Fruit fly (Drosophila melanogaster): ENCODE data around the gene Xe7.

Gene Xe7

DNA sequence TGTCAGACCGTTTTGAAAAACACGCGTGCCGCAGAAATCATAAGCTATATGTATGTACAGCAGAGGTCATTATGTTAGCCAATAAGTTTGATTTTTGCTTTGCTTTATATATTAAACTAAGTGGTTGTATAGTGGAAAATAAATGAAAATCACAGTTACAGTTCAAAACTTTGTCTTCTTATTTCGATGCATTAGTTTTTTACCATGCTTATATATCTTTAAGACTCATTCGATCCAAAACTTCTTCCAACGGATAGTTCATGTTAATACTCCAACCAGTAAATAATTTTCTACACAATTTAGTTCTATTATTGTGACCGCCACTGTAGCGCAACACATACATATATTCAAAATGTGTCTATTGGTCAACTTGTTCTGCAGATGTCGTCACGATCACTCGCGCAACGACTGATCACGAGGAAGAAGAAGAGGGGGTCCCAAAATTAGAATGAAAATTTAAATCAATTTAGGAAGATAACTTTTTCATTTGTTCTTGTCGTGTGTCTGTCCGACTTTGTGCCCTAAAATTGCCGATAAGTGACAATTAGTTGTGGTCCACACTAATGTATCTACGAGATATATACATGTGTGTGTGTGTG, 36.4 kb upstream of the Xe7 start (continued):
- no peak for TF ChIP-seq CG3032 (tag; optimal IDR thresholded peaks at IDR 0.05)
- TF ChIP-seq svp (GFP tag) = peak; percentile 60
- peak; percentile 44 for TF ChIP-seq CG3919 (GFP tag; optimal IDR thresholded peaks at IDR 0.05)
- no peak for TF ChIP-seq Hr38 (GFP tag; optimal IDR thresholded peaks at IDR 0.05)
- TF ChIP-seq eg (GFP tag; IDR thresholded peaks at IDR 0.05) = peak; percentile 72; the same call in 2 of the 3 replicates
- TF ChIP-seq Lpt (GFP tag; optimal IDR thresholded peaks at IDR 0.05) = peak; percentile 6
- no peak for TF ChIP-seq ss (GFP tag; optimal IDR thresholded peaks at IDR 0.05)
- no peak for TF ChIP-seq Sox102F (GFP tag; optimal IDR thresholded peaks at IDR 0.05)
- no peak for TF ChIP-seq CG6854 (GFP tag; optimal IDR thresholded peaks at IDR 0.05)
- TF ChIP-seq achi (GFP tag; optimal IDR thresholded peaks at IDR 0.05) = peak; percentile 28
- no peak for TF ChIP-seq Sox15 (GFP tag; optimal IDR thresholded peaks at IDR 0.05)
- no peak for TF ChIP-seq CG7368 (GFP tag; optimal IDR thresholded peaks at IDR 0.05)
- TF ChIP-seq dsx (GFP tag; optimal IDR thresholded peaks at IDR 0.05; ENCODE audit: poor library complexity, severe bottlenecking) = no peak
- TF ChIP-seq Sox14 (GFP tag; optimal IDR thresholded peaks at IDR 0.05) = peak; percentile 37
- TF ChIP-seq Hr4 (GFP tag; optimal IDR thresholded peaks at IDR 0.05) = peak; percentile 72
- peak; percentile 16 for TF ChIP-seq CG31627 (GFP tag; optimal IDR thresholded peaks at IDR 0.05)
- peak; percentile 80 for TF ChIP-seq CG32006 (GFP tag; optimal IDR thresholded peaks at IDR 0.05)
- peak; percentile 18 for TF ChIP-seq CG8632 (GFP tag; optimal IDR thresholded peaks at IDR 0.05)
- peak; percentile 65 for TF ChIP-seq OdsH (GFP tag; optimal IDR thresholded peaks at IDR 0.05)
- no peak for TF ChIP-seq topi (GFP tag; optimal IDR thresholded peaks at IDR 0.05)

DNA sequence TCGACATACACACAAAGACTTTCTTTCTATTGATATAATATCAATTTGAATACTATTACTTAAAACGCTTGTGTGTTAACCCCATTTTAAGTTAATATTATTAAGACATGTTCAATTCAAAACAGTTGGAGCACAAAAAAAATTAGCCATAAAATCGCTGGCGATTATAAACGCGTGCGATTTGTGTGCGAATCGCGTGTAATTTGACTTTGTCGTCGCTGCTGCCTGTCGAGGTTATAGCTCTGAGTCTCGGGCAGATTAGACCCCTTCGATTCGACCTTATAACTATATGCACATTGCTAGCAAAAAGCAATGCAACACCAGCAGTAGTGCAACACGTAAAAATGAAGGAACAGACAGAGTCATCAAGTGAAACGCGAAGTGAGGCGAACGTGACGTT, 35.8 kb upstream of the Xe7 start:
- TF ChIP-seq CG3919 (GFP tag; optimal IDR thresholded peaks at IDR 0.05) = no peak
- no peak for TF ChIP-seq CG6276 (GFP tag; optimal IDR thresholded peaks at IDR 0.05)
- TF ChIP-seq dac (GFP tag; optimal IDR thresholded peaks at IDR 0.05) = no peak
- TF ChIP-seq svp (GFP tag) = no peak
- TF ChIP-seq CG11762 (GFP tag; optimal IDR thresholded peaks at IDR 0.05; ENCODE audit: insufficient read depth) = no peak
- TF ChIP-seq CG1621 (tag; optimal IDR thresholded peaks at IDR 0.05) = no peak
- no peak for TF ChIP-seq CG11294 (GFP tag; IDR thresholded peaks at IDR 0.05)
- no peak for TF ChIP-seq vri (GFP tag; optimal IDR thresholded peaks at IDR 0.05)
- TF ChIP-seq Hr39 (GFP tag; optimal IDR thresholded peaks at IDR 0.05) = no peak
- no peak for TF ChIP-seq fd85E (GFP tag; optimal IDR thresholded peaks at IDR 0.05)
- TF ChIP-seq Sox102F (GFP tag; optimal IDR thresholded peaks at IDR 0.05) = no peak
- TF ChIP-seq OdsH (GFP tag; optimal IDR thresholded peaks at IDR 0.05) = no peak
- TF ChIP-seq Sox14 (GFP tag; optimal IDR thresholded peaks at IDR 0.05) = no peak
- TF ChIP-seq Sox15 (GFP tag; optimal IDR thresholded peaks at IDR 0.05) = no peak
- no peak for TF ChIP-seq Lpt (GFP tag; optimal IDR thresholded peaks at IDR 0.05)
- TF ChIP-seq esn (GFP tag; optimal IDR thresholded peaks at IDR 0.05) = no peak
- no peak for TF ChIP-seq CG10631 (GFP tag; optimal IDR thresholded peaks at IDR 0.05)
- TF ChIP-seq Hr4 (GFP tag; optimal IDR thresholded peaks at IDR 0.05) = no peak
- no peak for TF ChIP-seq Blimp-1 (GFP tag; optimal IDR thresholded peaks at IDR 0.05)
- TF ChIP-seq ss (GFP tag; optimal IDR thresholded peaks at IDR 0.05) = no peak

DNA sequence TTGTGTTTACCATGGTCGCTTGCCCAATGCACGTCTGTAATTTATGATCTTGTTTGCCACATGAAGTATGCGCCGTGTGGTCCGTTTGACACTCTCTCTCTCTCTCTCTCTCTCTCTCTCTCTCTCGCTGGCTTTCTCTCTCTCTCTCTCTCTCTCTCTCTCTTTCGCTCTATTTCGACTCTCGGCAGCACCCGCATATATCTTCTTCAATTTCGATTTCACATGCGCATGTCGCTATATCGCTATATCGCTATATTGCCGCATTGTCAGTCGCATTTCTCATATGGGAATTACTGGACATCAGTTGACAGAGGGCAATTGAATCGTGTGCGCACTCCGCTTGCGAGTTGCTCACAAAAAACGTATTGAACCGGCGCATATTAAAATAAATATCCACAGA, 32.0 kb upstream of the Xe7 start:
- TF ChIP-seq svp (GFP tag) (peak; percentile 46), CG6276 (GFP tag; optimal IDR thresholded peaks at IDR 0.05) (peak; percentile 15), Eip78C (GFP tag) (peak; percentile 36), acj6 (GFP tag; optimal IDR thresholded peaks at IDR 0.05) (no peak), Blimp-1 (GFP tag; optimal IDR thresholded peaks at IDR 0.05) (no peak), CG10669 (GFP tag; optimal IDR thresholded peaks at IDR 0.05) (no peak), CG11902 (GFP tag; optimal IDR thresholded peaks at IDR 0.05) (no peak), CG10631 (GFP tag; optimal IDR thresholded peaks at IDR 0.05) (no peak), CG11294 (GFP tag; IDR thresholded peaks at IDR 0.05) (no peak)

- peak; percentile 17 to 39 for TF ChIP-seq ss (GFP tag; optimal IDR thresholded peaks at IDR 0.05)
- TF ChIP-seq Eip78C (GFP tag) = peak; percentile 73
- TF ChIP-seq CG9139 (GFP tag; optimal IDR thresholded peaks at IDR 0.05) = peak; percentile 15
- TF ChIP-seq Smox (GFP tag; optimal IDR thresholded peaks at IDR 0.05) = no peak
- TF ChIP-seq esn (GFP tag; optimal IDR thresholded peaks at IDR 0.05) = no peak
- peak; percentile 10 for TF ChIP-seq CG3919 (GFP tag; optimal IDR thresholded peaks at IDR 0.05)
- no peak for TF ChIP-seq fd85E (GFP tag; optimal IDR thresholded peaks at IDR 0.05)
- TF ChIP-seq CG3032 (tag; optimal IDR thresholded peaks at IDR 0.05) = no peak
- peak; percentile 20 for TF ChIP-seq svp (GFP tag)
Measured at dm6 chr3R:5696384-5696783, 27.2 kb upstream of the Xe7 start.
